Worm (Caenorhabditis elegans) whole organism, young adult: Measurements from ENCODE around the gene F09E10.5.
A peak's percentile ranks its signal among the peaks of the same experiment; 100 is the strongest.

Source experiments
- B0035.1 ChIP-seq: sonication (generic microtip); optimal IDR thresholded peaks from 2 replicates; lab custom pipeline; 2016; ENCODE audit warnings: missing genetic modification characterization, mild to moderate bottlenecking, missing compliant biosample characterization, missing genotype, missing genetic modification reagents
- B0336.3 ChIP-seq: fragments of 200-800 bp; sonication (Bioruptor generic); IDR thresholded peaks from 2 replicates; pipeline ENCODE4 v1.3.6; 2022; ENCODE audit warnings: missing genetic modification characterization, missing compliant biosample characterization
- C06A6.2 ChIP-seq: fragments of 200-800 bp; sonication (Bioruptor generic); conservative IDR thresholded peaks from 2 replicates; pipeline ENCODE4 v1.3.6; 2022; ENCODE audit warnings: missing genetic modification characterization, missing compliant biosample characterization
- F23B12.7 ChIP-seq: sonication (generic microtip); optimal IDR thresholded peaks from 2 replicates; lab custom pipeline; 2017; ENCODE audit warnings: missing genetic modification characterization, mild to moderate bottlenecking, missing compliant biosample characterization, antibody characterized with exemption, moderate library complexity; ENCODE audit not compliant: insufficient read depth
- Y53F4B.3 ChIP-seq: fragments of 200-800 bp; sonication (Bioruptor generic); IDR thresholded peaks from 2 replicates; pipeline ENCODE4 v1.3.6; 2022; ENCODE audit warnings: missing genetic modification reagents, missing genetic modification characterization, missing compliant biosample characterization
- Y53G8AR.9 ChIP-seq: fragments of 200-800 bp; sonication (Bioruptor generic); conservative IDR thresholded peaks from 2 replicates; pipeline ENCODE4 v1.3.6; 2022; ENCODE audit warnings: missing genetic modification reagents, missing genetic modification characterization, missing compliant biosample characterization
- Y56A3A.18 ChIP-seq: fragments of 200-800 bp; sonication (Bioruptor generic); IDR thresholded peaks from 2 replicates; pipeline ENCODE4 v1.3.6; 2022; ENCODE audit warnings: missing genetic modification reagents, missing genetic modification characterization, missing compliant biosample characterization
- attf-3 ChIP-seq: fragments of 200-800 bp; sonication (Bioruptor generic); conservative IDR thresholded peaks from 2 replicates; pipeline ENCODE4 v1.3.6; 2022; ENCODE audit warnings: missing genetic modification reagents, missing genetic modification characterization, missing compliant biosample characterization
- attf-6 ChIP-seq: fragments of 200-800 bp; sonication (Bioruptor generic); IDR thresholded peaks from 2 replicates; pipeline ENCODE4 v1.3.6; 2022; ENCODE audit warnings: missing genetic modification reagents, missing genetic modification characterization, missing compliant biosample characterization
- bed-1 ChIP-seq: fragments of 200-800 bp; sonication (Bioruptor generic); IDR thresholded peaks from 2 replicates; pipeline ENCODE4 v1.3.6; 2022; ENCODE audit warnings: missing genetic modification reagents, missing genetic modification characterization, missing compliant biosample characterization
- bed-2 ChIP-seq: fragments of 200-800 bp; sonication (Bioruptor generic); IDR thresholded peaks from 2 replicates; pipeline ENCODE4 v1.3.6; 2022; ENCODE audit warnings: missing genetic modification reagents, missing genetic modification characterization, missing compliant biosample characterization
- cebp-1 ChIP-seq, 2 experiments: fragments of 200-800 bp in 1 of 2; sonication (Bioruptor generic) in 1 of 2; sonication (generic microtip) in 1 of 2; IDR thresholded peaks in 1 of 2; optimal IDR thresholded peaks in 1 of 2; 2 replicates each; pipeline versions ENCODE4 v1.3.6 to Lab custom; 2017 to 2022; ENCODE audit warnings: missing compliant biosample characterization in 2 of 2, missing genetic modification characterization in 2 of 2, mild to moderate bottlenecking in 1 of 2, missing genetic modification reagents in 1 of 2, moderate library complexity in 1 of 2
- cebp-2 ChIP-seq: fragments of 200-800 bp; sonication (Bioruptor generic); IDR thresholded peaks from 2 replicates; pipeline ENCODE4 v1.3.6; 2022; ENCODE audit warnings: missing genetic modification characterization, missing compliant biosample characterization
- ceh-100 ChIP-seq: fragments of 200-800 bp; sonication (Bioruptor generic); IDR thresholded peaks from 2 replicates; pipeline ENCODE4 v1.3.6; 2022; ENCODE audit warnings: missing genetic modification reagents, missing genetic modification characterization, missing compliant biosample characterization
- ceh-40 ChIP-seq: fragments of 200-800 bp; sonication (Bioruptor generic); IDR thresholded peaks from 2 replicates; pipeline ENCODE4 v1.3.6; 2022; ENCODE audit warnings: missing genetic modification characterization, missing compliant biosample characterization
- ceh-79 ChIP-seq: sonication (generic microtip); optimal IDR thresholded peaks from 2 replicates; lab custom pipeline; 2017; ENCODE audit warnings: mild to moderate bottlenecking, missing genetic modification characterization, missing compliant biosample characterization
- chd-7 ChIP-seq: sonication (generic microtip); optimal IDR thresholded peaks from 2 replicates; lab custom pipeline; 2016; ENCODE audit warnings: mild to moderate bottlenecking, missing genetic modification characterization, moderate library complexity, missing compliant biosample characterization
- egrh-3 ChIP-seq: fragments of 200-800 bp; sonication (Bioruptor generic); IDR thresholded peaks from 2 replicates; pipeline ENCODE4 v1.3.6; 2022; ENCODE audit warnings: missing genetic modification reagents, missing genetic modification characterization, missing compliant biosample characterization
- ets-4 ChIP-seq: fragments of 200-800 bp; sonication (Bioruptor generic); optimal IDR thresholded peaks from 2 replicates; lab custom pipeline; 2018; ENCODE audit warnings: mild to moderate bottlenecking, missing genetic modification characterization, missing compliant biosample characterization
- hmg-20 ChIP-seq: fragments of 200-800 bp; sonication (Bioruptor generic); IDR thresholded peaks from 2 replicates; pipeline ENCODE4 v1.3.6; 2022; ENCODE audit warnings: missing genetic modification reagents, missing genetic modification characterization, missing compliant biosample characterization
- hrde-1 ChIP-seq: sonication (generic microtip); optimal IDR thresholded peaks from 2 replicates; lab custom pipeline; 2016; ENCODE audit warnings: missing genetic modification characterization, mild to moderate bottlenecking, missing compliant biosample characterization, moderate library complexity, missing genotype, missing genetic modification reagents, borderline replicate concordance
- let-526 ChIP-seq: fragments of 200-800 bp; sonication (Bioruptor generic); IDR thresholded peaks from 2 replicates; pipeline ENCODE4 v1.3.6; 2022; ENCODE audit warnings: missing genetic modification reagents, missing genetic modification characterization, missing compliant biosample characterization
- lin-40 ChIP-seq: sonication (generic microtip); optimal IDR thresholded peaks from 2 replicates; lab custom pipeline; 2016; ENCODE audit warnings: missing genetic modification characterization, mild to moderate bottlenecking, missing compliant biosample characterization, missing genotype, missing genetic modification reagents
- lsl-1 ChIP-seq: fragments of 200-800 bp; sonication (Bioruptor generic); optimal IDR thresholded peaks from 2 replicates; lab custom pipeline; 2018; ENCODE audit warnings: mild to moderate bottlenecking, missing genetic modification characterization, moderate library complexity, missing compliant biosample characterization
- madf-10 ChIP-seq: sonication (generic microtip); optimal IDR thresholded peaks from 2 replicates; lab custom pipeline; 2016; ENCODE audit warnings: mild to moderate bottlenecking, missing genetic modification characterization, missing compliant biosample characterization
- nfya-1 ChIP-seq: sonication (generic microtip); optimal IDR thresholded peaks from 2 replicates; lab custom pipeline; 2017; ENCODE audit warnings: antibody characterized with exemption, missing compliant biosample characterization, missing genetic modification characterization, borderline replicate concordance; ENCODE audit not compliant: insufficient read depth
- pbrm-1 ChIP-seq: fragments of 200-800 bp; sonication (Bioruptor generic); IDR thresholded peaks from 2 replicates; pipeline ENCODE4 v1.3.6; 2022; ENCODE audit warnings: missing genetic modification reagents, missing genetic modification characterization, missing compliant biosample characterization
- pha-4 ChIP-seq: fragments of 150-350 bp; sonication (generic microtip); optimal IDR thresholded peaks from 2 replicates; lab custom pipeline; 2014; ENCODE audit warnings: missing biosample characterization, missing genetic modification reagents, missing genetic modification characterization
- sdz-38 ChIP-seq: sonication (generic microtip); optimal IDR thresholded peaks from 2 replicates; lab custom pipeline; 2016; ENCODE audit warnings: missing genotype, missing genetic modification characterization, missing compliant biosample characterization
- snpc-1.1 ChIP-seq: sonication (generic microtip); optimal IDR thresholded peaks from 2 replicates; lab custom pipeline; 2017; ENCODE audit warnings: missing genetic modification characterization, mild to moderate bottlenecking, missing compliant biosample characterization, antibody characterized with exemption, moderate library complexity, missing genotype, missing genetic modification reagents; ENCODE audit not compliant: insufficient read depth
- tbp1 ChIP-seq: fragments of 200-800 bp; sonication (Bioruptor generic); optimal IDR thresholded peaks from 2 replicates; lab custom pipeline; 2018; ENCODE audit warnings: mild to moderate bottlenecking, missing genetic modification characterization, missing compliant biosample characterization
- tbx-9 ChIP-seq: sonication (generic microtip); optimal IDR thresholded peaks from 2 replicates; lab custom pipeline; 2016; ENCODE audit warnings: borderline replicate concordance, missing genetic modification characterization, inconsistent platforms, missing compliant biosample characterization
- unc-130 ChIP-seq: sonication (generic microtip); optimal IDR thresholded peaks from 2 replicates; lab custom pipeline; 2016; ENCODE audit warnings: missing genetic modification reagents, missing genetic modification characterization, missing compliant biosample characterization
- zfh-2 ChIP-seq: fragments of 200-800 bp; sonication (Bioruptor generic); conservative IDR thresholded peaks from 2 replicates; pipeline ENCODE4 v1.3.6; 2022; ENCODE audit warnings: missing genetic modification reagents, missing genetic modification characterization, missing compliant biosample characterization
- ztf-18 ChIP-seq: sonication (generic microtip); optimal IDR thresholded peaks from 2 replicates; lab custom pipeline; 2016; ENCODE audit warnings: missing genotype, mild to moderate bottlenecking, missing genetic modification characterization, missing compliant biosample characterization
- ztf-28 ChIP-seq: fragments of 200-800 bp; sonication (Bioruptor generic); IDR thresholded peaks from 2 replicates; pipeline ENCODE4 v1.3.6; 2022; ENCODE audit warnings: missing genetic modification reagents, missing genetic modification characterization, missing compliant biosample characterization
- ztf-6 ChIP-seq: fragments of 200-800 bp; sonication (Bioruptor generic); IDR thresholded peaks from 2 replicates; pipeline ENCODE4 v1.3.6; 2022; ENCODE audit warnings: missing genetic modification reagents, missing genetic modification characterization, missing compliant biosample characterization

The F09E10.5 gene

DNA sequence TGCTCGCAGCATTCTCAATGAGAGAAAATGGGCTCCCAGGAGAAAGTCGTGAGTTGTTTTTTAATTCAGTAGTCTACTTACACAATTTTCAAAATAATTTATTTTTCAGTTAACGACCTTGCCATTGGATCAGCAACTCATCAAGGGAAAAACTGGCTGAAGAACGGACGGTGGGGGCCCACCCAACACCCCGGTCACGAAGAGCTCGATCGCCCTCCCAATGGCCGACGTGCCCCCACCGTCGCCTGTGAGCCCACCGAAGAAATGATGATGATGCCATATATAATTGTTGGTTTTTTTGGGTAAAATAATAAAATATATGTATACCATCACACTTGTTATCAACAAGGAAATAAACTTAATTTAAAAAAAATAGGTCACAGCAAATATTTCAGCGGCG is 8.8 kb upstream of the F09E10.5 start:
- TF ChIP-seq B0336.3 (GFP tag; lab: Robert Waterston, UW) (no peak), ztf-28 (GFP tag; lab: Robert Waterston, UW) (no peak), sdz-38 (tag; lab: Kevin White, UChicago) (no peak), hrde-1 (tag; lab: Kevin White, UChicago) (no peak), bed-1 (GFP tag; lab: Robert Waterston, UW) (no peak), cebp-2 (no peak), chd-7 (no peak), ztf-18 (tag; lab: Kevin White, UChicago) (no peak), attf-3 (GFP tag; lab: Robert Waterston, UW) (no peak), zfh-2 (peak; percentile 86), lin-40 (tag; lab: Kevin White, UChicago) (no peak), egrh-3 (GFP tag; lab: Robert Waterston, UW) (peak; percentile 37; the same call in 1 of the 2 replicates), ceh-40 (GFP tag; lab: Robert Waterston, UW) (0 out of 2 replicates have a peak, but pooled peaks have one; percentile 11), C06A6.2 (GFP tag; lab: Robert Waterston, UW) (no peak), tbp1 (GFP tag; lab: Kevin White, UChicago) (no peak), attf-6 (GFP tag; lab: Robert Waterston, UW) (no peak), ets-4 (GFP tag; lab: Kevin White, UChicago) (no peak), hmg-20 (GFP tag; lab: Robert Waterston, UW) (no peak)

DNA sequence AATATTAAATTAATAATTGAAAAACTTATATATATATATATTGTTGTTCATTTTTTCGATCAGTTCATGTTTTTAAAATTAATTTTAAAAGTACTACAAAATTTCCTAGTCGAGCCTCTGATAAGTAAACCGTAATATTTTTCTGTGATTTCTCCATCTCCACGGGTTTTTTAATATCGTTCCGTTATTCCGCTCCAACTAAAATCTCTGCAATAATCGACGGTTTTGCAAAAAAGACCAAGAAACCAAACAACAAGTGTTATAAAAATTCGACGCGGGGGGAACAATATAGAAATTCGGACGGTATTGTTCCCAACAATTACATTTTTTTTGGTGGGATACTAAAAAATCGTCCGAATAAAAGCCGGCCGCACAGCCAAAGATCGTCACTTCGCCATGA is 8.3 kb upstream of the F09E10.5 start, which contains the start of gene F09E10.1:
Gene F09E10.1 (plus strand): TSS at position 301 of the 400 bp plus-strand sequence.
- TF ChIP-seq pbrm-1 (GFP tag; lab: Robert Waterston, UW) (no peak), bed-2 (GFP tag; lab: Robert Waterston, UW) (no peak)

DNA sequence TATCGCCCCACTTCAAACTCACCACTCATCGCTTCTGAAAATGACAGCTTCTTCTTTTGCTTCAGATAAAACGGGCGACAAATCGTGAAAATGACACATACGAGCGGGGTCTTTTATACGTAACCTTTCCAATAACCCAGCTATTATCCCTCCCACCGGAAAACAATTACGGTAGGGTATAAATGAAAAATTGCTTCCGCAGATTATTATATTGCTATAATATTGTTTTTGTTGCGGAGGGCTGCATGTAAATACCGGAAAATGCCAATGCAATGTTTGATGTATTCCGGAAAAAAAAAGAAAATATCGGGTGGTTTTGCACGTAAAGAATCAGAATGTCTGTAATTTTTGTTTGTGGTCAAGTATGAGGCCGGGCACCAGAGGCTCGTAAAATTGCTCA is 7.6 kb upstream of the F09E10.5 start, which contains the start of gene F09E10.7:
Gene F09E10.7 (minus strand): TSS at position 101 of the 400 bp plus-strand sequence.
- TF ChIP-seq B0035.1 (tag; lab: Kevin White, UChicago) = no peak
- TF ChIP-seq, all 124 proteins: peak for 0

DNA sequence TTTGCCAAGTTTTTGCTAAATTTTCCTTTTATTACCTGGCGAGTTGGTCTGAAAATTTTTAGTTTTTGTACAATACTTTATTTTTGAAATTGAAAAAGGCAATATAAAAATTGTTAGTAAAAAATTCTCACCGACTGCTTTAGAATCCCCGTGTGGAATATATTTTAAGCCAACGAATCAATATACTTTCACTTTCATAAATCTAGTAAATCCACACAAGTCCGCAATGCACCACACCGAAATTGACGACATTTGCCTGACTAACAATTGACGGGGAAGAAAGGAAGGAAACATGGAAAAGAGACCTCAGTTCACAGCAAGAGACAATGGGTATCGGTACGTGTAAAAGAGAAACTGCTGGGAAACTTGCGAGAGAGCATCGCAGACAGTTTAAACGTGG is 5.3 kb upstream of the F09E10.5 start:
- TF ChIP-seq Y53F4B.3 (GFP tag; lab: Robert Waterston, UW) (no peak), F23B12.7 (no peak), C06A6.2 (GFP tag; lab: Robert Waterston, UW) (no peak), ceh-79 (tag; lab: Kevin White, UChicago) (no peak), Y53G8AR.9 (GFP tag; lab: Robert Waterston, UW) (no peak), ceh-100 (no peak), pha-4 (no peak), madf-10 (tag; lab: Kevin White, UChicago) (no peak)
- TF ChIP-seq, all 124 proteins: peak for 0

DNA sequence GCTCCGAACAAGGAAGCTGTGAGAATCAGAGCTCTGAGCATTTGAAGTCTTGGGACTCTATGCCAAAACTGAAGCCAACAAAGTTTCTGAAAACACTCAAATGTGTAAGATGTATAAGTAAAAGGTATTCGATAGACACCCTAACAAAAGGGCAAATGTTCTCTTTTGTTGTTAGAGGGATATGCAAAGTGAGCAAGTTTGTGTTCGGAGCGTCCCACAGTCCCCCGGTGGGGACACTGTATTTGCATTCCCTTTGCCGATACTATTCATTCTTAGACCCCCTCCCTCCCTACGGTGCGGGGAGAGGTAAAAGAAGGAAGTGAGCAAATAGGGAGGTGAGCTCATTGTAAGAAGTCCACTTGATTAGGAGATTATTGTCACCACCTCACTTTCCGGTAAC is 3.4 kb upstream of the F09E10.5 start, which contains the start of gene F09E10.6:
Gene F09E10.6 (minus strand): TSS at position 101 of the 400 bp plus-strand sequence.
- no peak for TF ChIP-seq cebp-1 (GFP tag; IDR thresholded peaks at IDR 0.05; lab: Robert Waterston, UW)
- no peak for TF ChIP-seq cebp-1 (tag; optimal IDR thresholded peaks at IDR 0.05; lab: Kevin White, UChicago)
- no peak for TF ChIP-seq tbx-9 (tag; lab: Kevin White, UChicago)
- no peak for TF ChIP-seq snpc-1.1 (tag; lab: Kevin White, UChicago)
- no peak for TF ChIP-seq let-526 (GFP tag; lab: Robert Waterston, UW)
- no peak for TF ChIP-seq lsl-1 (GFP tag; lab: Kevin White, UChicago)
- TF ChIP-seq ztf-6 (GFP tag; lab: Robert Waterston, UW) = no peak
- no peak for TF ChIP-seq egrh-3 (GFP tag; lab: Robert Waterston, UW)
- no peak for TF ChIP-seq attf-3 (GFP tag; lab: Robert Waterston, UW)
- TF ChIP-seq nfya-1 (tag; lab: Kevin White, UChicago) = no peak
- no peak for TF ChIP-seq lin-40 (tag; lab: Kevin White, UChicago)
- no peak for TF ChIP-seq hrde-1 (tag; lab: Kevin White, UChicago)
- no peak for TF ChIP-seq Y56A3A.18 (GFP tag; lab: Robert Waterston, UW)
- no peak for TF ChIP-seq unc-130 (GFP tag; lab: Kevin White, UChicago)
